Worm (Caenorhabditis elegans): ENCODE data around the gene lact-7.

DNA sequence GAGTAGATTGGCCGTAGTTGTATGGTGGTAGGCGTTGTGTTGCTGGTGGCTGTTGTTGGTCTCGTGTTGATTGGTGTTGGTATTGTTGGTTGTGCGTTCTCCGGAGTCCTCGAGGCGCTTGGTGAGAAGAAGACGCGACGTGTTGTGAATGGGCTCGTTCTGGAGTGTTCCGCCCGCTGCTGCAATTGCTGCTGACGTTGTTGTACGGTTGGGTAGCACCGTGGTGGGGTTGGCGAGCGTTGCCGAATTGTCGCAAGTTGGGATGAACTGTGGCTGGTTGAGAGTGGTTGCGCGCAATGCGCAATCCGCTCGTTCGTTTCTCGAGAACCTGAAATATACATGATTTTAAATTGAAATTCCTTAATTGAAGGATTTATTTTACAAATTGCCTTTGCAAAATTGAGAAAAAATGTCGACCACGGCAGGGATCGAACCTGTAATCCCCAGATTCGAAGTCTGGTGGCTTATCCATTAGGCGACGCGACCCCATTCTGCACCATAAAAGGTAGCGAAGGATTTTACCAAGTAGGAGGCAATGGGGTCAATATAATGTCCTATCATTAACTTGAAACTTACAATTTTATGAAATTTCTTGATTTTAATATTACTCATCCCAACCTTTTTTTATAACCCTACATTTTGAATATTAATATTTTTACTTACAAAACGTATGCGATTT lies 47.4 kb downstream of the lact-7 start:
- TF ChIP-seq zip-5 (tag; optimal IDR thresholded peaks at IDR 0.05) (no peak), syd-9 (tag; optimal IDR thresholded peaks at IDR 0.05) (no peak), sox-2 (GFP tag; IDR thresholded peaks at IDR 0.05) (no peak), nhr-11 (tag; optimal IDR thresholded peaks at IDR 0.05) (no peak), fkh-10 (GFP tag; optimal IDR thresholded peaks at IDR 0.05) (no peak), ets-4 (tag; optimal IDR thresholded peaks at IDR 0.05) (no peak), elt-2 (tag; optimal IDR thresholded peaks at IDR 0.05) (no peak)
